Worm (Caenorhabditis elegans) whole organism, midembryonic: ENCODE data around the gene srw-61.

ENCODE experiments used
- T22C8.4 ChIP-seq: fragments of 200-800 bp; sonication (Bioruptor generic); IDR thresholded peaks from 2 replicates; pipeline ENCODE4 v1.3.6; 2022; ENCODE audit warnings: missing genetic modification characterization, missing compliant biosample characterization
- cog-1 ChIP-seq: sonication (generic microtip); optimal IDR thresholded peaks from 2 replicates; lab custom pipeline; 2016; ENCODE audit warnings: missing genetic modification characterization, missing compliant biosample characterization
- flt-1 ChIP-seq: fragments of 200-800 bp; sonication (Bioruptor generic); IDR thresholded peaks from 2 replicates; pipeline ENCODE4 v1.3.6; 2022; ENCODE audit warnings: missing genetic modification characterization, missing compliant biosample characterization
- klf-2 ChIP-seq: fragments of 200-800 bp; sonication (Bioruptor generic); conservative IDR thresholded peaks from 2 replicates; pipeline ENCODE4 v1.3.6; 2022; ENCODE audit warnings: missing genetic modification reagents, missing genetic modification characterization, missing compliant biosample characterization
- med-1 ChIP-seq: sonication (generic microtip); optimal IDR thresholded peaks from 2 replicates; lab custom pipeline; 2017; ENCODE audit warnings: missing genetic modification characterization, mild to moderate bottlenecking, missing compliant biosample characterization, antibody characterized with exemption, missing genetic modification reagents; ENCODE audit not compliant: insufficient read depth
- ref-1 ChIP-seq: fragments of 200-800 bp; sonication (Bioruptor generic); conservative IDR thresholded peaks from 2 replicates; pipeline ENCODE4 v1.3.6; 2022; ENCODE audit warnings: missing genetic modification reagents, missing genetic modification characterization, missing compliant biosample characterization
- tab-1 ChIP-seq: fragments of 200-800 bp; sonication (Bioruptor generic); IDR thresholded peaks from 2 replicates; pipeline ENCODE4 v1.3.6; 2022; ENCODE audit warnings: missing genetic modification characterization, missing compliant biosample characterization
- ztf-23 ChIP-seq: fragments of 200-800 bp; sonication (Bioruptor generic); IDR thresholded peaks from 2 replicates; pipeline ENCODE4 v1.3.6; 2022; ENCODE audit warnings: missing genetic modification reagents, missing genetic modification characterization, missing compliant biosample characterization
- ztf-29 ChIP-seq: fragments of 200-800 bp; sonication (Bioruptor generic); IDR thresholded peaks from 2 replicates; pipeline ENCODE4 v1.3.6; 2022; ENCODE audit warnings: missing genetic modification reagents, missing genetic modification characterization, missing compliant biosample characterization

The srw-61 gene

DNA sequence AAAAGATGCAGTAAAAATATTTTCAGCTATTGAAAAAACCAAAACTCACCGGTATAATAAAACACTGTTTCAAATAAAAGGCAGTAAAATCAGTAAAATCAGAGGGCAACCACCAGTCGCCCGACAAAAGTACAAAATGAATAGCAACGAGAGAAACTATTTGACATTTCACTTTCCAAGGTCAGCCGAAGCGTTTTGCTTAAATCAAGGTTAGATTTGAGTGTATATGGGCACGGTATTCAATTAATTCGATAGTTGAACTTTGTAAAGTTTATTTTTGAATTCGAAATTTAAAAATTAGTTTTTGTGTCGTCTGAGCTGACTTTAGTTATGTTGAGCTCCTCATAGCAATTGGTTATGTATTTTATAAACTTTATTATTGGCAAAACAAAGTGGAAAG lies 45.7 kb downstream of the srw-61 start:
- TF ChIP-seq med-1 (GFP tag; lab: Kevin White, UChicago), result no peak
- no peak for TF ChIP-seq flt-1 (GFP tag; lab: Robert Waterston, UW)
- no peak for TF ChIP-seq T22C8.4 (GFP tag; lab: Robert Waterston, UW)
- TF ChIP-seq ztf-29 (GFP tag; lab: Robert Waterston, UW), result no peak
- TF ChIP-seq cog-1 (tag; lab: Kevin White, UChicago), result no peak
- no peak for TF ChIP-seq tab-1
- no peak for TF ChIP-seq klf-2 (GFP tag; lab: Robert Waterston, UW)
- TF ChIP-seq ref-1 (GFP tag; lab: Robert Waterston, UW), result no peak
- no peak for TF ChIP-seq ztf-23 (GFP tag; lab: Robert Waterston, UW)

DNA sequence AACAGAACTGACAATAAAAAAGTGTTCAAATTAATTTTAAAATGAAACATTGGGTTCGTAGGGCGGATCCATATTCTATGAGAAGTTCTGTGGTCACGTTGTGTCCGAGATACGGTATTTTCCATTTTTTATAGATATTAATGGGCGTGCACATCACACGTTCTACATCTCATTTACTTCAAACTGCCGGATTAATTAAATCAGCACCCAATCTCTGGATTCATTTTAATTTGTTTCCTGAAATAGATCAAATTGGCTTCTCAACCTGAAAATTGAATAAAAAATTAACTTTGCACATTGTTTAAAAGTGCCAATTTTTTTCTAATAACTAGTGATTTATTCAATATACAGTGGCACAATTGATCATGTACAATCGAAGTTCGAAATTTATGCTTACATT lies 46.9 kb downstream of the srw-61 start:
- TF ChIP-seq T22C8.4 (GFP tag; lab: Robert Waterston, UW) (no peak), ztf-29 (GFP tag; lab: Robert Waterston, UW) (no peak), ref-1 (GFP tag; lab: Robert Waterston, UW) (no peak), tab-1 (no peak), med-1 (GFP tag; lab: Kevin White, UChicago) (no peak), cog-1 (tag; lab: Kevin White, UChicago) (no peak), klf-2 (GFP tag; lab: Robert Waterston, UW) (no peak), flt-1 (GFP tag; lab: Robert Waterston, UW) (no peak), ztf-23 (GFP tag; lab: Robert Waterston, UW) (no peak)
